Fruit fly (Drosophila melanogaster) whole organism, prepupa: ENCODE results near the gene CG46318.
A peak's percentile ranks its signal among the peaks of the same experiment; 100 is the strongest.

Experiments used
- Blimp-1 ChIP-seq: fragments of 200-800 bp; sonication (Bioruptor generic); optimal IDR thresholded peaks from 3 replicates; lab custom pipeline; 2017; ENCODE audit warnings: missing biosample characterization, missing genetic modification characterization, mild to moderate bottlenecking, moderate library complexity, missing genetic modification reagents
- CG11294 ChIP-seq: fragments of 200-800 bp; sonication (Bioruptor generic); IDR thresholded peaks from 2 replicates; pipeline ENCODE4 v1.3.6; 2022; ENCODE audit warnings: missing biosample characterization, missing genetic modification characterization
- CG15336 ChIP-seq: fragments of 200-800 bp; sonication (Bioruptor generic); IDR thresholded peaks from 2 replicates; pipeline ENCODE4 v1.3.6; 2022; ENCODE audit warnings: missing biosample characterization, missing genetic modification characterization
- CG1621 ChIP-seq: fragments of 200-800 bp; sonication (Bioruptor generic); optimal IDR thresholded peaks from 3 replicates; lab custom pipeline; 2018; ENCODE audit warnings: missing biosample characterization, mild to moderate bottlenecking, missing genetic modification characterization
- CG16779 ChIP-seq: fragments of 200-800 bp; sonication (Bioruptor generic); optimal IDR thresholded peaks from 3 replicates; lab custom pipeline; 2017; ENCODE audit warnings: missing biosample characterization, mild to moderate bottlenecking, missing genetic modification characterization
- CG3032 ChIP-seq: fragments of 200-800 bp; optimal IDR thresholded peaks from 2 replicates; lab custom pipeline; 2019; ENCODE audit warnings: missing biosample characterization, mild to moderate bottlenecking, missing genetic modification characterization, moderate library complexity
- CG31627 ChIP-seq: fragments of 200-800 bp; sonication (Bioruptor generic); optimal IDR thresholded peaks from 3 replicates; lab custom pipeline; 2016; ENCODE audit warnings: missing biosample characterization, missing genetic modification characterization
- CG32006 ChIP-seq: fragments of 200-800 bp; sonication (Bioruptor generic); optimal IDR thresholded peaks from 3 replicates; lab custom pipeline; 2017; ENCODE audit warnings: missing biosample characterization, mild to moderate bottlenecking, missing genetic modification characterization
- CG34406 ChIP-seq: fragments of 200-800 bp; sonication (Bioruptor generic); optimal IDR thresholded peaks from 3 replicates; lab custom pipeline; 2016; ENCODE audit warnings: missing biosample characterization, missing genetic modification characterization
- CG4318 ChIP-seq: fragments of 200-800 bp; sonication (Bioruptor generic); optimal IDR thresholded peaks from 3 replicates; lab custom pipeline; 2017; ENCODE audit warnings: missing biosample characterization, mild to moderate bottlenecking, missing genetic modification characterization
- CG6163 ChIP-seq: fragments of 200-800 bp; sonication (Bioruptor generic); IDR thresholded peaks from 3 replicates; pipeline ENCODE4 v1.3.6; 2022; ENCODE audit warnings: missing biosample characterization, missing genetic modification characterization
- CG6276 ChIP-seq: fragments of 200-800 bp; sonication (Bioruptor generic); optimal IDR thresholded peaks from 2 replicates; lab custom pipeline; 2017; ENCODE audit warnings: missing biosample characterization, mild to moderate bottlenecking, missing genetic modification characterization
- CG6792 ChIP-seq: fragments of 200-800 bp; sonication (Bioruptor generic); optimal IDR thresholded peaks from 3 replicates; lab custom pipeline; 2016; ENCODE audit warnings: missing biosample characterization, missing genetic modification characterization
- CG6808 ChIP-seq: fragments of 200-800 bp; sonication (Bioruptor generic); optimal IDR thresholded peaks from 3 replicates; lab custom pipeline; 2017; ENCODE audit warnings: missing biosample characterization, missing genetic modification characterization, mild to moderate bottlenecking, moderate library complexity, missing genetic modification reagents
- CG6854 ChIP-seq: fragments of 200-800 bp; sonication (Bioruptor generic); optimal IDR thresholded peaks from 2 replicates; lab custom pipeline; 2017; ENCODE audit warnings: missing biosample characterization, mild to moderate bottlenecking, missing genetic modification characterization
- CG8119 ChIP-seq: fragments of 200-800 bp; sonication (Bioruptor generic); IDR thresholded peaks from 3 replicates; pipeline ENCODE4 v1.3.6; 2022; ENCODE audit warnings: missing biosample characterization, missing genetic modification characterization
- CG8319 ChIP-seq: fragments of 200-800 bp; sonication (Bioruptor generic); optimal IDR thresholded peaks from 3 replicates; lab custom pipeline; 2016; ENCODE audit warnings: missing biosample characterization, missing genetic modification characterization
- CG8632 ChIP-seq: fragments of 200-800 bp; sonication (Bioruptor generic); optimal IDR thresholded peaks from 3 replicates; lab custom pipeline; 2016; ENCODE audit warnings: missing biosample characterization, missing genetic modification characterization
- CG9139 ChIP-seq: fragments of 200-800 bp; sonication (Bioruptor generic); optimal IDR thresholded peaks from 3 replicates; lab custom pipeline; 2017; ENCODE audit warnings: missing biosample characterization, mild to moderate bottlenecking, missing genetic modification characterization
- Eip78C ChIP-seq: fragments of 200-800 bp; sonication (Bioruptor generic); peaks from one replicate; lab custom pipeline; 2016; ENCODE audit warnings: missing biosample characterization, missing genetic modification characterization
- Eip93F ChIP-seq: fragments of 200-800 bp; sonication (Bioruptor generic); optimal IDR thresholded peaks from 2 replicates; lab custom pipeline; 2016; ENCODE audit warnings: missing biosample characterization, mild to moderate bottlenecking, missing genetic modification characterization
- Ets21C ChIP-seq: fragments of 200-800 bp; sonication (Bioruptor generic); optimal IDR thresholded peaks from 3 replicates; lab custom pipeline; 2016; ENCODE audit warnings: missing biosample characterization, missing genetic modification characterization
- Ets96B ChIP-seq: fragments of 200-800 bp; optimal IDR thresholded peaks from 2 replicates; lab custom pipeline; 2019; ENCODE audit warnings: missing biosample characterization, mild to moderate bottlenecking, missing genetic modification characterization, moderate library complexity
- Gug ChIP-seq: fragments of 200-800 bp; sonication (Bioruptor generic); IDR thresholded peaks from 2 replicates; pipeline ENCODE4 v1.3.6; 2022; ENCODE audit warnings: missing biosample characterization, missing genetic modification characterization
- Hr38 ChIP-seq: sonication (Bioruptor generic); optimal IDR thresholded peaks from 2 replicates; lab custom pipeline; 2016; ENCODE audit warnings: missing biosample characterization, missing genetic modification characterization
- Hr39 ChIP-seq: fragments of 200-800 bp; sonication (Bioruptor generic); optimal IDR thresholded peaks from 2 replicates; lab custom pipeline; 2016; ENCODE audit warnings: missing biosample characterization, missing genetic modification characterization
- Hr4 ChIP-seq: fragments of 200-800 bp; sonication (Bioruptor generic); optimal IDR thresholded peaks from 3 replicates; lab custom pipeline; 2016; ENCODE audit warnings: missing biosample characterization, missing genetic modification characterization
- Lpt ChIP-seq: fragments of 200-800 bp; sonication (Bioruptor generic); optimal IDR thresholded peaks from 3 replicates; lab custom pipeline; 2016; ENCODE audit warnings: missing biosample characterization, missing genetic modification characterization
- Met ChIP-seq: fragments of 200-800 bp; sonication (Bioruptor generic); optimal IDR thresholded peaks from 3 replicates; lab custom pipeline; 2016; ENCODE audit warnings: missing biosample characterization, missing genetic modification characterization
- OdsH ChIP-seq: fragments of 200-800 bp; sonication (Bioruptor generic); optimal IDR thresholded peaks from 3 replicates; lab custom pipeline; 2016; ENCODE audit warnings: missing biosample characterization, missing genetic modification characterization
- Smox ChIP-seq: fragments of 200-800 bp; sonication (Bioruptor generic); optimal IDR thresholded peaks from 3 replicates; lab custom pipeline; 2016; ENCODE audit warnings: missing biosample characterization, missing genetic modification characterization
- Sox102F ChIP-seq: fragments of 200-800 bp; sonication (Bioruptor generic); optimal IDR thresholded peaks from 2 replicates; lab custom pipeline; 2016; ENCODE audit warnings: missing biosample characterization, mild to moderate bottlenecking, missing genetic modification characterization
- Sox15 ChIP-seq: fragments of 200-800 bp; sonication (Bioruptor generic); optimal IDR thresholded peaks from 3 replicates; lab custom pipeline; 2016; ENCODE audit warnings: missing biosample characterization, missing genetic modification characterization
- achi ChIP-seq: fragments of 200-800 bp; sonication (Bioruptor generic); optimal IDR thresholded peaks from 3 replicates; lab custom pipeline; 2016; ENCODE audit warnings: missing biosample characterization, missing genetic modification characterization
- acj6 ChIP-seq: fragments of 200-800 bp; sonication (Bioruptor generic); optimal IDR thresholded peaks from 3 replicates; lab custom pipeline; 2016; ENCODE audit warnings: missing biosample characterization, missing genetic modification characterization
- cyc ChIP-seq: fragments of 200-800 bp; sonication (Bioruptor generic); optimal IDR thresholded peaks from 3 replicates; lab custom pipeline; 2016; ENCODE audit warnings: missing biosample characterization, missing genetic modification characterization
- dac ChIP-seq: fragments of 200-800 bp; sonication (Bioruptor generic); optimal IDR thresholded peaks from 2 replicates; lab custom pipeline; 2017; ENCODE audit warnings: missing biosample characterization, mild to moderate bottlenecking, missing genetic modification characterization
- dsx ChIP-seq: fragments of 200-800 bp; optimal IDR thresholded peaks from 3 replicates; lab custom pipeline; 2019; ENCODE audit warnings: missing biosample characterization, mild to moderate bottlenecking, missing genetic modification characterization, moderate library complexity; ENCODE audit not compliant: poor library complexity, severe bottlenecking
- eg ChIP-seq: fragments of 200-800 bp; sonication (Bioruptor generic); IDR thresholded peaks from 3 replicates; pipeline ENCODE4 v1.3.6; 2022; ENCODE audit warnings: missing biosample characterization, missing genetic modification characterization
- fd59A ChIP-seq: fragments of 200-800 bp; sonication (Bioruptor generic); optimal IDR thresholded peaks from 2 replicates; lab custom pipeline; 2017; ENCODE audit warnings: missing biosample characterization, mild to moderate bottlenecking, missing genetic modification characterization, missing genetic modification reagents
- lz ChIP-seq: fragments of 200-800 bp; sonication (Bioruptor generic); optimal IDR thresholded peaks from 3 replicates; lab custom pipeline; 2016; ENCODE audit warnings: missing biosample characterization, missing genetic modification characterization
- net ChIP-seq: fragments of 200-800 bp; sonication (Bioruptor generic); optimal IDR thresholded peaks from 3 replicates; lab custom pipeline; 2016; ENCODE audit warnings: missing biosample characterization, missing genetic modification characterization
- salr ChIP-seq, 2 experiments: fragments of 200-800 bp; sonication (Bioruptor generic); optimal IDR thresholded peaks; 3 replicates each; lab custom pipeline; 2016 to 2018; ENCODE audit warnings: missing biosample characterization in 2 of 2, missing genetic modification characterization in 2 of 2, mild to moderate bottlenecking in 1 of 2
- ss ChIP-seq, 2 experiments: fragments of 200-800 bp; sonication (Bioruptor generic); optimal IDR thresholded peaks; 2 replicates in 1 of 2; 3 replicates in 1 of 2; lab custom pipeline; 2017 to 2018; ENCODE audit warnings: mild to moderate bottlenecking in 2 of 2, missing biosample characterization in 2 of 2, missing genetic modification characterization in 2 of 2, moderate library complexity in 1 of 2
- topi ChIP-seq: fragments of 200-800 bp; sonication (Bioruptor generic); optimal IDR thresholded peaks from 3 replicates; lab custom pipeline; 2016; ENCODE audit warnings: missing biosample characterization, missing genetic modification characterization
- vri ChIP-seq: fragments of 200-800 bp; sonication (Bioruptor generic); optimal IDR thresholded peaks from 3 replicates; lab custom pipeline; 2016; ENCODE audit warnings: missing biosample characterization, mild to moderate bottlenecking, missing genetic modification characterization

The CG46318 gene

DNA sequence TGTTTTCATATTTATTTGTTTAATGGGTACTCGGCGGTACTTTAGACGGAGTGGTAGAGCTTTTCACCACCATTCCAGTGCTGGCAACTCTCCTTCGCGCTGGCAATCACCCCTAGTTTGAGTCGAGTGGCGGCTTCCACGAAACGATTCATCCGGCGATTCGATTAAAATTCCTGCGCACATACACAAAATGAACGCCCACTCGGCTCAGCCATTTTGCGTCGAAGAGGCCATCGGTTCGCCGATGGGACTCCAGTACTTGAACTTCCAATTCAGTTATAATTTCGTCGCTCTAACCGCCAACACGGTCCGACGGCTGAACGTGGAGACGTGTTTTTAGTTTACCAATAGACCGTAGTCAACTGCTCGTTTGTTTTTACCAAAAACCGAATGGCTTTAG lies at the start of gene CG46318, which contains the start of gene ChT:
CG46318 (plus strand) TSS at position 273 of the 400 bp plus-strand sequence.
ChT (plus strand) TSS at position 273 of the 400 bp plus-strand sequence.
- TF ChIP-seq Hr38 (GFP tag; lab: Kevin White, UChicago) (no peak), Lpt (GFP tag; lab: Kevin White, UChicago) (no peak)

DNA sequence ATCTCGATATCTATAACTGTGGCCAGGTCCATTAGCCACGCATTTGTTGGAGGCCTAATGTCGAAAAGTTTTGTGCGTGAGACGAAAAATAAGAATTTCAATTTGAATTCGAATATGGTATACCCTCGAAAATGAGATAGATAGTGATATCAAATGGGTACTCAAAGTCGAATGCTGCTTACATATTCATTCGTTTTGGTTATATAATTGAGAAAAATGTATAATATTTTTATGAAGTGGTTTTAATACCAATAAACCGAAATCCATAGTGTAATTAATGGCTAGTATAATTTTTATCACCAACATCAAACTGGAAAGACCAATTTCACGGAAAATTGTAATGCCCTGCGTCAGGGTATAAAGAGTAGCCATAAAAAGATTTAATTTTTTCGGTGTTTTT lies 47.3 kb upstream of the CG46318 start:
- TF ChIP-seq CG32006 (GFP tag; lab: Kevin White, UChicago) (peak; percentile 33), Ets21C (no peak), Hr4 (GFP tag; lab: Kevin White, UChicago) (peak; percentile 52), CG34406 (GFP tag; lab: Kevin White, UChicago) (no peak), CG6163 (GFP tag; lab: Robert Waterston, UW) (no peak), CG8319 (no peak), CG6276 (GFP tag; lab: Kevin White, UChicago) (peak; percentile 61), net (GFP tag; lab: Kevin White, UChicago) (peak; percentile 24), Sox102F (GFP tag; lab: Kevin White, UChicago) (peak; percentile 8), CG4318 (peak; percentile 18), CG15336 (0 out of 2 replicates have a peak, but pooled peaks have one; percentile 57), achi (no peak), CG8119 (GFP tag; lab: Robert Waterston, UW) (peak; percentile 60; the same call in 2 of the 3 replicates), acj6 (no peak), OdsH (peak; percentile 18), CG11294 (GFP tag; lab: Robert Waterston, UW) (0 out of 2 replicates have a peak, but pooled peaks have one; percentile 23), eg (GFP tag; lab: Robert Waterston, UW) (0 out of 3 replicates have a peak, but pooled peaks have one; percentile 47), Gug (GFP tag; lab: Robert Waterston, UW) (no peak), cyc (GFP tag; lab: Kevin White, UChicago) (no peak), Eip78C (GFP tag; lab: Kevin White, UChicago) (peak; percentile 60), Met (peak; percentile 9)

DNA sequence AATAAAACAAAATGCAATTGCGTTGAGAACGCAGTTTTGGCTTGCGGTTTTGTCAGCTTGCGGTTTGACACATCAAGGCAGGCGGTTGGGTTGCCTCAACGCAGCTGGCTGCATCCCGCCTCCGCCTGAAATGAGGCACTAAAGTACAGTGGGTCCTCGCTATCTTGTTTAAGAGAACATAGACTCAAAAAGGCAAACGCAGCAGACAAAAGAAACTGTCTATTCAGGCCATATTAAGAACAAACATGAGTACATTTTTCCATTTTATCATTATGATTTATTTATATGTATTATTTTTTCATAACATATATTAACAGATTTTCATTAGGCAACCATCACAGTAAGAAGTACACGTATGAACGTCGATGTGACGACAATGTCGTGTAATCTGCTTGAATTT lies 40.7 kb upstream of the CG46318 start:
- TF ChIP-seq CG6808 (GFP tag; lab: Kevin White, UChicago) (no peak), CG3032 (peak; percentile 6), ss (GFP tag; optimal IDR thresholded peaks at IDR 0.05; lab: Kevin White, UChicago) (peak in 1 of 2 experiments; percentile 13), Ets21C (no peak), dsx (GFP tag; lab: Kevin White, UChicago) (peak; percentile 49), Ets96B (tag; lab: Kevin White, UChicago) (peak; percentile 25), Hr38 (GFP tag; lab: Kevin White, UChicago) (no peak), Hr4 (GFP tag; lab: Kevin White, UChicago) (peak; percentile 19), CG6854 (GFP tag; lab: Kevin White, UChicago) (no peak), CG6163 (GFP tag; lab: Robert Waterston, UW) (peak; percentile 49; the same call in 1 of the 3 replicates), net (GFP tag; lab: Kevin White, UChicago) (no peak), Gug (GFP tag; lab: Robert Waterston, UW) (peak; percentile 30; the same call in 1 of the 2 replicates), Eip93F (no peak), lz (no peak), salr (GFP tag; optimal IDR thresholded peaks at IDR 0.05; lab: Kevin White, UChicago) (no peak), CG31627 (GFP tag; lab: Kevin White, UChicago) (no peak), CG4318 (no peak), CG1621 (no peak), Eip78C (GFP tag; lab: Kevin White, UChicago) (peak; percentile 56), Smox (GFP tag; lab: Kevin White, UChicago) (no peak), Hr39 (GFP tag; lab: Kevin White, UChicago) (no peak), Lpt (GFP tag; lab: Kevin White, UChicago) (no peak), dac (GFP tag; lab: Kevin White, UChicago) (no peak), vri (GFP tag; lab: Kevin White, UChicago) (no peak), CG16779 (no peak), CG34406 (GFP tag; lab: Kevin White, UChicago) (no peak), Met (no peak), CG9139 (GFP tag; lab: Kevin White, UChicago) (no peak), topi (no peak), eg (GFP tag; lab: Robert Waterston, UW) (peak; percentile 75), CG8632 (GFP tag; lab: Kevin White, UChicago) (no peak), fd59A (GFP tag; lab: Kevin White, UChicago) (no peak), acj6 (no peak), Sox102F (GFP tag; lab: Kevin White, UChicago) (no peak), CG6792 (peak; percentile 13), Blimp-1 (GFP tag; lab: Kevin White, UChicago) (no peak), CG15336 (peak; percentile 60), Sox15 (GFP tag; lab: Kevin White, UChicago) (no peak)
